Worm (Caenorhabditis elegans): ENCODE measurements around the gene srbc-24.

Gene srbc-24

DNA sequence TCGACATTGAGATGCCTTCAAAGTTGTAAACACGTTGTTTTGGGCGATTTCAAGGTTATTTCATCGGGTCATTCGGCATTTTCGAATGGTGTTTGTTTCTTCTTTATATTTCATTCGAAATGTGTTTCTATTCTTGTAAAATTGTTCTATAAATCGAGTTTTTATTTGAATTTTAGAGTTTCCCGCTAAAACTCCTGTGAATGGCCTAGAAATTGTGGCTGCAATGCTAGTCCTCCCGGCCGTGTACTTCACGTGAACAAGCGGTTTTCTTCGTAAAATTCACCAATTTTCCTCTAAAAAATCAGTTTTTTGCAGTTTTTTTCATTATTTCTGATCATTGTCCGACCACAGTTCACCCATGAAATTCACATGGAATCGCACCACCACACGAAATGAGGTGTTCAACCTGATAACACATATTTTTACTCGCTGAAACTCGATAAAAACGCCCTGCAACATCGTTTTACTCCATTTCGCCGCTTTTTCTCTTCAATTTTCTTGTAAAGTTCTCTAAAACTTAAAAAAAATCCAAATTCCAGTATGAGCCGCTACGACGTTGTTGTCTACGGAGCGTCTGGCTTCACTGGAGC, 24.5 kb upstream of the srbc-24 start, which contains the start of gene ldp-1 (continued):
- TF ChIP-seq lsl-1 (GFP tag; optimal IDR thresholded peaks at IDR 0.05) (peak; percentile 7), F23B12.7 (tag; optimal IDR thresholded peaks at IDR 0.05; ENCODE audit: insufficient read depth) (no peak), ztf-28 (GFP tag; IDR thresholded peaks at IDR 0.05) (no peak), lin-35 (GFP tag; optimal IDR thresholded peaks at IDR 0.05) (peak; percentile 10 to 81 (median 34)), ZK185.1 (tag; optimal IDR thresholded peaks at IDR 0.05; ENCODE audit: poor library complexity, severe bottlenecking) (peak; percentile 85), bed-1 (GFP tag; IDR thresholded peaks at IDR 0.05) (0 out of 2 replicates have a peak, but pooled peaks have one; percentile 32), unc-130 (GFP tag; optimal IDR thresholded peaks at IDR 0.05) (peak; percentile 76), ztf-3 (GFP tag; optimal IDR thresholded peaks at IDR 0.05) (no peak), F33H1.4 (GFP tag; IDR thresholded peaks at IDR 0.05) (peak; percentile 27), ekl-4 (GFP tag; IDR thresholded peaks at IDR 0.05) (peak; percentile 9; the same call in 1 of the 2 replicates), ceh-27 (GFP tag; optimal IDR thresholded peaks at IDR 0.05) (peak; percentile 47), madf-6 (GFP tag; IDR thresholded peaks at IDR 0.05) (peak; percentile 66), snpc-4 (GFP tag; optimal IDR thresholded peaks at IDR 0.05) (no peak), snpc-4 (tag; optimal IDR thresholded peaks at IDR 0.05) (peak in 3 of 4 experiments; percentile 16 to 28 (median 26)), ztf-26 (tag; optimal IDR thresholded peaks at IDR 0.05) (no peak), hmg-1.2 (GFP tag; IDR thresholded peaks at IDR 0.05) (no peak), dox-1 (GFP tag; IDR thresholded peaks at IDR 0.05) (peak; percentile 43; the same call in 1 of the 2 replicates), unc-62 (GFP tag; optimal IDR thresholded peaks at IDR 0.05) (no peak), F22D6.2 (tag; optimal IDR thresholded peaks at IDR 0.05) (peak; percentile 60), mcd-1 (GFP tag; IDR thresholded peaks at IDR 0.05) (peak; percentile 76), D2030.7 (GFP tag; IDR thresholded peaks at IDR 0.05) (peak; percentile 20; the same call in 1 of the 2 replicates)

DNA sequence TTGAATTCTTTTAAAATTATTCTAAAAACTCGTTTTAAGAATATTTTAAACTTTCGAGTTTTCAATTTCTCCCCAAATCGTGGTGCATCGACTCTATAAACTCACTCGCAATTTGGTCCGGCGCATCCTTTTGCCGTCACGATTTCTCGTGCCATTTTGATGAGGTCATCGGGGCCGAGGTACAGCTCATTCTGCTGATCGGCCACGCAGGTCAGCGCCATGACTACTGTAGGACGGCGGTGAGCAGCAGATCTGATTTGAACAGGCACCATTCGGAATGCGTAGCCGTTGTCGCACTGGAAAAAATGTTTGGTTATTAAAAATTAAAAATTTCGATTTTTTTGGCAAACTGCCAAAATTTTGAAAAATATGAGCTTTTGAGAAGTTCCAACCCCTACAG, 18.9 kb upstream of the srbc-24 start:
- TF ChIP-seq sea-2 (GFP tag; IDR thresholded peaks at IDR 0.05) (0 out of 2 replicates have a peak, but pooled peaks have one; percentile 18), F33H1.4 (GFP tag; IDR thresholded peaks at IDR 0.05) (no peak), nfyb-1 (GFP tag; IDR thresholded peaks at IDR 0.05) (peak; percentile 19; the same call in 1 of the 2 replicates), atf-7 (tag; optimal IDR thresholded peaks at IDR 0.05) (no peak), zfh-2 (GFP tag; conservative IDR thresholded peaks at IDR 0.05) (peak; percentile 56; the same call in 1 of the 2 replicates), B0336.3 (GFP tag; IDR thresholded peaks at IDR 0.05) (no peak)

DNA sequence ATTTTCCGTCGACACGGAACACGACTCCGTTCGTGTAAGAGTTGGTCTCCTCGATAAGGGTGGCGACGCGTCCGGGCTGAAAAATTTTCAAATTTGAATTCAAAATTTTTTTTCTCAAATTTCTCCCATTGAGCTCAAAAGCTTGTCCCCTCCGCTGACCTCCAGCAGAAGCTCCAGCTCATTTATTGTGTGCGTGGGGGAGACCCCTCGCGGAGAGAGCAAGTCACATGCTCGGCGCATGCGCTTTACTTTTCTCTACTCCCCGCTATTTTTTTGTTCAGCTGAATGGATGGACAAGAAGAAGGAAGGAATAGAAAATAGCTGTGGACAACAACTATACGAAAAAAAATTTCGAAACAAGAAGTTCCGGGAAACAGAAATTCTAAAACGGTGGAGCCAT, 18.0 kb upstream of the srbc-24 start:
- TF ChIP-seq Y79H2A.3 (GFP tag; conservative IDR thresholded peaks at IDR 0.05) (no peak), chd-7 (tag; optimal IDR thresholded peaks at IDR 0.05) (peak; percentile 41), zim-3 (tag; optimal IDR thresholded peaks at IDR 0.05) (no peak), ztf-25 (GFP tag; IDR thresholded peaks at IDR 0.05) (no peak), snpc-4 (GFP tag; optimal IDR thresholded peaks at IDR 0.05) (no peak), snpc-4 (tag; optimal IDR thresholded peaks at IDR 0.05) (peak in 1 of 4 experiments; percentile 13), ekl-4 (GFP tag; IDR thresholded peaks at IDR 0.05) (no peak), unc-130 (GFP tag; optimal IDR thresholded peaks at IDR 0.05) (no peak), egrh-3 (GFP tag; IDR thresholded peaks at IDR 0.05) (peak; percentile 31; the same call in 1 of the 2 replicates), xnd-1 (tag; optimal IDR thresholded peaks at IDR 0.05) (no peak), madf-3 (GFP tag; IDR thresholded peaks at IDR 0.05) (no peak), dpff-1 (tag; optimal IDR thresholded peaks at IDR 0.05) (no peak), nhr-80 (tag; optimal IDR thresholded peaks at IDR 0.05) (peak; percentile 7), lin-54 (GFP tag; optimal IDR thresholded peaks at IDR 0.05) (no peak), zfh-2 (GFP tag; conservative IDR thresholded peaks at IDR 0.05) (peak; percentile 84), madf-6 (GFP tag; IDR thresholded peaks at IDR 0.05) (no peak), F49E8.2 (tag; optimal IDR thresholded peaks at IDR 0.05; ENCODE audit: insufficient read depth) (no peak), ceh-27 (GFP tag; optimal IDR thresholded peaks at IDR 0.05) (peak; percentile 43), cebp-1 (GFP tag; IDR thresholded peaks at IDR 0.05) (no peak), cebp-1 (tag; optimal IDR thresholded peaks at IDR 0.05) (peak; percentile 74), F57C9.4 (tag; optimal IDR thresholded peaks at IDR 0.05) (no peak), hmg-1.2 (GFP tag; IDR thresholded peaks at IDR 0.05) (peak; percentile 37; the same call in 1 of the 2 replicates), dox-1 (GFP tag; IDR thresholded peaks at IDR 0.05) (peak; percentile 42; the same call in 1 of the 2 replicates), hrde-1 (tag; optimal IDR thresholded peaks at IDR 0.05; ENCODE audit: borderline replicate concordance) (no peak), hsf-1 (GFP tag; IDR thresholded peaks at IDR 0.05) (no peak), rec-8 (tag; optimal IDR thresholded peaks at IDR 0.05) (no peak)
